Worm (Caenorhabditis elegans) whole organism, late embryonic: ENCODE data around the gene srh-231.

ENCODE experiments used
- C38D4.7 ChIP-seq: fragments of 200-800 bp; sonication (Bioruptor generic); optimal IDR thresholded peaks from 2 replicates; lab custom pipeline; 2018; ENCODE audit warnings: mild to moderate bottlenecking, missing genetic modification characterization, moderate library complexity, missing compliant biosample characterization
- F13H6.1 ChIP-seq: sonication (generic microtip); optimal IDR thresholded peaks from 2 replicates; lab custom pipeline; 2016; ENCODE audit warnings: missing genetic modification characterization, missing compliant biosample characterization
- K02D7.2 ChIP-seq: sonication (generic microtip); optimal IDR thresholded peaks from 2 replicates; lab custom pipeline; 2017; ENCODE audit warnings: mild to moderate bottlenecking, missing genetic modification characterization, missing compliant biosample characterization
- K09A11.1 ChIP-seq: sonication (generic microtip); optimal IDR thresholded peaks from 2 replicates; lab custom pipeline; 2017; ENCODE audit warnings: antibody characterized with exemption, mild to moderate bottlenecking, missing genetic modification characterization, missing compliant biosample characterization; ENCODE audit not compliant: insufficient read depth
- Y22D7AL.16 ChIP-seq: sonication (generic microtip); optimal IDR thresholded peaks from 2 replicates; lab custom pipeline; 2016; ENCODE audit warnings: missing genetic modification characterization, missing compliant biosample characterization
- ahr-1 ChIP-seq: sonication (generic microtip); optimal IDR thresholded peaks from 2 replicates; lab custom pipeline; 2016; ENCODE audit warnings: missing genetic modification characterization, missing compliant biosample characterization
- ceh-19 ChIP-seq: fragments of 200-800 bp; sonication (Bioruptor generic); optimal IDR thresholded peaks from 2 replicates; lab custom pipeline; 2018; ENCODE audit warnings: mild to moderate bottlenecking, missing genetic modification characterization, missing compliant biosample characterization
- ceh-2 ChIP-seq: sonication (generic microtip); optimal IDR thresholded peaks from 2 replicates; lab custom pipeline; 2016; ENCODE audit warnings: missing genotype, missing genetic modification characterization, missing compliant biosample characterization
- ceh-22 ChIP-seq: sonication (generic microtip); optimal IDR thresholded peaks from 2 replicates; lab custom pipeline; 2017; ENCODE audit warnings: missing biosample characterization, missing genetic modification characterization
- ceh-24 ChIP-seq: sonication (generic microtip); optimal IDR thresholded peaks from 2 replicates; lab custom pipeline; 2016; ENCODE audit warnings: mild to moderate bottlenecking, missing genetic modification characterization, missing compliant biosample characterization
- ceh-34 ChIP-seq: sonication (generic microtip); optimal IDR thresholded peaks from 2 replicates; lab custom pipeline; 2016; ENCODE audit warnings: mild to moderate bottlenecking, missing genetic modification characterization, missing compliant biosample characterization
- dve-1 ChIP-seq: sonication (generic microtip); optimal IDR thresholded peaks from 2 replicates; lab custom pipeline; 2017; ENCODE audit warnings: antibody characterized with exemption, mild to moderate bottlenecking, missing genetic modification characterization, missing compliant biosample characterization
- elt-2 ChIP-seq: sonication (generic microtip); optimal IDR thresholded peaks from 2 replicates; lab custom pipeline; 2016; ENCODE audit warnings: missing genetic modification reagents, missing genetic modification characterization, missing compliant biosample characterization
- ets-4 ChIP-seq: sonication (generic microtip); optimal IDR thresholded peaks from 2 replicates; lab custom pipeline; 2016; ENCODE audit warnings: missing genetic modification characterization, missing compliant biosample characterization
- eyg-1 ChIP-seq: sonication (generic microtip); optimal IDR thresholded peaks from 2 replicates; lab custom pipeline; 2016; ENCODE audit warnings: missing genotype, missing genetic modification characterization, missing compliant biosample characterization
- fax-1 ChIP-seq: sonication (generic microtip); optimal IDR thresholded peaks from 2 replicates; lab custom pipeline; 2016; ENCODE audit warnings: missing genotype, missing genetic modification characterization, missing compliant biosample characterization
- fkh-10 ChIP-seq: fragments of 150-350 bp; optimal IDR thresholded peaks from 2 replicates; lab custom pipeline; 2014; ENCODE audit warnings: missing biosample characterization, missing genetic modification reagents, missing genetic modification characterization
- fkh-6 ChIP-seq: sonication (generic microtip); optimal IDR thresholded peaks from 2 replicates; lab custom pipeline; 2016; ENCODE audit warnings: missing genetic modification characterization, missing compliant biosample characterization
- gmeb-2 ChIP-seq: sonication (generic microtip); optimal IDR thresholded peaks from 2 replicates; lab custom pipeline; 2016; ENCODE audit warnings: missing genetic modification characterization, inconsistent platforms, missing compliant biosample characterization
- hlh-15 ChIP-seq: sonication (generic microtip); optimal IDR thresholded peaks from 2 replicates; lab custom pipeline; 2016; ENCODE audit warnings: missing genetic modification characterization, missing compliant biosample characterization
- hlh-30 ChIP-seq: sonication (generic microtip); optimal IDR thresholded peaks from 2 replicates; lab custom pipeline; 2017; ENCODE audit warnings: antibody characterized with exemption, missing genetic modification characterization, missing compliant biosample characterization; ENCODE audit not compliant: insufficient read depth
- hlh-6 ChIP-seq: sonication (generic microtip); optimal IDR thresholded peaks from 2 replicates; lab custom pipeline; 2016; ENCODE audit warnings: missing genotype, missing genetic modification characterization, missing compliant biosample characterization
- lim-6 ChIP-seq: sonication (generic microtip); optimal IDR thresholded peaks from 2 replicates; lab custom pipeline; 2016; ENCODE audit warnings: missing genetic modification characterization, missing compliant biosample characterization
- lin-11 ChIP-seq: fragments of 200-800 bp; sonication (Bioruptor generic); optimal IDR thresholded peaks from 2 replicates; lab custom pipeline; 2018; ENCODE audit warnings: mild to moderate bottlenecking, missing genetic modification characterization, missing compliant biosample characterization
- madf-2 ChIP-seq: sonication (generic microtip); optimal IDR thresholded peaks from 2 replicates; lab custom pipeline; 2017; ENCODE audit warnings: missing genetic modification characterization, missing compliant biosample characterization
- mec-3 ChIP-seq: sonication (generic microtip); optimal IDR thresholded peaks from 2 replicates; lab custom pipeline; 2016; ENCODE audit warnings: borderline replicate concordance, missing genetic modification characterization, missing compliant biosample characterization
- nhr-11 ChIP-seq: fragments of 150-350 bp; optimal IDR thresholded peaks from 2 replicates; lab custom pipeline; 2014; ENCODE audit warnings: missing biosample characterization, missing genetic modification characterization
- nhr-232 ChIP-seq: sonication (generic microtip); optimal IDR thresholded peaks from 2 replicates; lab custom pipeline; 2016; ENCODE audit warnings: missing genetic modification characterization, missing compliant biosample characterization
- pag-3 ChIP-seq: sonication (generic microtip); optimal IDR thresholded peaks from 2 replicates; lab custom pipeline; 2016; ENCODE audit warnings: missing compliant biosample characterization, missing genetic modification characterization, borderline replicate concordance
- pha-4 ChIP-seq: fragments of 150-350 bp; optimal IDR thresholded peaks from 2 replicates; lab custom pipeline; 2018; ENCODE audit warnings: missing biosample characterization, missing genetic modification reagents, missing genetic modification characterization
- pqm-1 ChIP-seq: sonication (generic microtip); optimal IDR thresholded peaks from 2 replicates; lab custom pipeline; 2016; ENCODE audit warnings: missing genetic modification characterization, missing compliant biosample characterization
- pros-1 ChIP-seq: fragments of 150-350 bp; optimal IDR thresholded peaks from 2 replicates; lab custom pipeline; 2014; ENCODE audit warnings: missing biosample characterization, missing genetic modification reagents, missing genetic modification characterization
- ref-2 ChIP-seq: sonication (generic microtip); optimal IDR thresholded peaks from 2 replicates; lab custom pipeline; 2016; ENCODE audit warnings: missing genetic modification characterization, missing compliant biosample characterization
- rnt-1 ChIP-seq: sonication (generic microtip); optimal IDR thresholded peaks from 2 replicates; lab custom pipeline; 2016; ENCODE audit warnings: missing genetic modification characterization, missing compliant biosample characterization
- syd-9 ChIP-seq: sonication (generic microtip); optimal IDR thresholded peaks from 2 replicates; lab custom pipeline; 2016; ENCODE audit warnings: mild to moderate bottlenecking, missing genetic modification characterization, moderate library complexity, missing compliant biosample characterization
- tbx-2 ChIP-seq: sonication (generic microtip); optimal IDR thresholded peaks from 2 replicates; lab custom pipeline; 2016; ENCODE audit warnings: missing genetic modification characterization, missing compliant biosample characterization
- ttx-3 ChIP-seq: sonication (generic microtip); optimal IDR thresholded peaks from 2 replicates; lab custom pipeline; 2016; ENCODE audit warnings: missing genetic modification reagents, missing genetic modification characterization, missing compliant biosample characterization
- unc-3 ChIP-seq, 2 experiments: fragments of 200-800 bp in 1 of 2; sonication (Bioruptor generic) in 1 of 2; sonication (generic microtip) in 1 of 2; conservative IDR thresholded peaks in 1 of 2; optimal IDR thresholded peaks in 1 of 2; 2 replicates each; pipeline versions ENCODE4 v1.3.6 to Lab custom; 2016 to 2022; ENCODE audit warnings: missing compliant biosample characterization in 2 of 2, missing genetic modification characterization in 2 of 2, missing genetic modification reagents in 1 of 2
- zip-5 ChIP-seq: sonication (generic microtip); optimal IDR thresholded peaks from 2 replicates; lab custom pipeline; 2016; ENCODE audit warnings: missing genetic modification characterization, missing compliant biosample characterization

srh-231 gene

DNA sequence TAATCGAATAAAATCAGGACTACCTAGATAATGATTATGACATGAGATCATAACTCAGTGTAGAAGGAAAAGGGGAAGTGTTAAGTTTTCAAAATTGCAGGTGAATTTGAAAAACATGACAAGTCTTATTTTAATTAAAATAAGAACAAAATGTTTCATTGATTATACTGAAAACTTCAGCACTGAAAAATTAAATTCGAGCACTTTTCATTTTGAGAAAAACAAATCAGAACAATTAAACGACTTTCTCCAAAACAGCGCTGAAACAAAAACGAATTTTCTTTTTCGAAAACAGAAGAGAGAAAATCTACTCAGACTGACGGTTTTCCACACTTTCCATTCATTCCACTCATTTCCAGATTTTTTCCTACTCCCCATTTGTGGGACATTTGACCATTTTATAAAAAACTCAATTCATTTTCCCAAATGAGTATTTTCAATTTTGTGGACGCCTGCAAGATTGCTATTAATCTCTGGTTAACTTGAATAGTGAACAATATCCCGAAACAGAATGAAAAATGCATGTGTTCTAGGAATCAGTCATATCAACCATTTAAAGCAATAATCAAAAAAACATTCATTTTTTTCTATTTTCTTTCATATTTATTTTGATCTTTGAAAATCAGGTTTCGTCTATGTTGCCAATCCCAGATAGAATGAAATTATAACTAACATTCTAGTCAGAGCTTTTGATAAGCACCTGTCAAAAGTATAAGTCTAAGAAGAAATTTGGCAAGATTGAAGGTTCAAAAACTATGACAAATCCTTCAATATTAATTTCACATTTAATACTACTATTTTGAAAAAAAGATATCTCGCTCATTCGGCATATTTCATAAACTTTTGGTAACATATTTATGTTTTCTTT, at the start of gene srh-231, which contains the start of gene srh-275:
Gene srh-231, minus strand, starts transcription at position 51 of the 868 bp plus-strand sequence.
Gene srh-275, plus strand, starts transcription at position 818 of the 868 bp plus-strand sequence.
- TF ChIP-seq mec-3 (tag; lab: Kevin White, UChicago) (no peak), ttx-3 (tag; lab: Kevin White, UChicago) (no peak), fkh-6 (tag; lab: Kevin White, UChicago) (no peak)

DNA sequence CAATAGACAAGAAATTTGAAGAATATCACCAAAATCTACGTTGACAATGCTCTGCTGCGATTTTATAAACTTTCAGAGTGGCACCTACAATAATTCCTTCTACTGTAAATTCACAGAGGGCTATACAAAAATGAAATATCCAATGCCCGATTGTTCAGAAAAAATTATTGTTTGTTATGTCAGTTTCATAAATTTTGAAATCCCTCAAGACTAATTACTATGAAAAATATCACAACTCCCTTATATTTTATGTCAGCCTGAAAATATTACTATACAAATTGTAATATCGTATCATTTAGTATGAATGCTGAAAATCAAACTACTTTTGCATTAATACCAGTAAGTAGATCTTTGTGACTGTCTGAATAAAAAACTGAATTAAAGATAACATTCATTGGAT, 48.6 kb upstream of the srh-231 start, which contains the start of gene srx-60:
Gene srx-60, plus strand, starts transcription at position 301 of the 400 bp plus-strand sequence.
- no peak for TF ChIP-seq hlh-15 (tag; lab: Kevin White, UChicago)
- no peak for TF ChIP-seq ahr-1 (tag; lab: Kevin White, UChicago)
- no peak for TF ChIP-seq syd-9
- no peak for TF ChIP-seq fax-1 (tag; lab: Kevin White, UChicago)
- TF ChIP-seq madf-2 (tag; lab: Kevin White, UChicago), result no peak

DNA sequence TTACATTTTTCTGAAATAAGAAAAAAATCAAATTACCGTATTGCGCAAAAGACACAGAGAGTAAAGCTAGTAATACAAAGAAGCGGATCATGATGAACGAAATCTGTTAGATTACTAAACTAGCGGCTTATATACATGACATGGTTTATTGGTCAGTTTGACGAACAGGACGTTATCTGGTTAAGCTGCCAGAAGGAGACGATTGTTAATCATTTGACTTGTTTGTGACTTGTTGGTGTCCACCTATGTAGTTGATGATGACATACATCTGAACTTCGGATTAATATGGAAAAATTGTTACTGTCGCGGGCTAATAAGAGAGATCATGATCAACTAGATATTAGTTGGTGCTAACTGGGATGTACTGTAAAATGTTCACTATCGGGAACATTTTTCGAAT, 48.1 kb upstream of the srh-231 start, which contains the start of gene cnc-9:
Gene cnc-9, minus strand, starts transcription at position 101 of the 400 bp plus-strand sequence.
- TF ChIP-seq C38D4.7 (GFP tag; lab: Kevin White, UChicago) (no peak), hlh-15 (tag; lab: Kevin White, UChicago) (no peak), dve-1 (tag; lab: Kevin White, UChicago) (no peak), zip-5 (tag; lab: Kevin White, UChicago) (no peak), ceh-22 (tag; lab: Kevin White, UChicago) (no peak), hlh-6 (tag; lab: Kevin White, UChicago) (no peak), tbx-2 (no peak), pha-4 (no peak), lin-11 (tag; lab: Kevin White, UChicago) (no peak), ceh-34 (no peak), rnt-1 (tag; lab: Kevin White, UChicago) (no peak), ref-2 (tag; lab: Kevin White, UChicago) (no peak), ceh-2 (tag; lab: Kevin White, UChicago) (no peak), K02D7.2 (tag; lab: Kevin White, UChicago) (no peak), pqm-1 (no peak), Y22D7AL.16 (tag; lab: Kevin White, UChicago) (no peak)

- no peak for TF ChIP-seq pag-3 (tag; lab: Kevin White, UChicago)
- TF ChIP-seq elt-2 (tag; lab: Kevin White, UChicago), result no peak
Measured at ce11 chrV:7399202-7399601, 47.2 kb upstream of the srh-231 start, which contains the start of gene gst-41. Gene gst-41 (minus strand): TSS chrV:7399302.

ce11 chrV:7395359-7395758, 43.3 kb upstream of the srh-231 start, which contains the start of gene srx-9:
Gene srx-9 (minus strand): TSS chrV:7395459.
- no peak for TF ChIP-seq hlh-30 (tag; lab: Kevin White, UChicago)
- no peak for TF ChIP-seq ttx-3 (tag; lab: Kevin White, UChicago)
- TF ChIP-seq zip-5 (tag; lab: Kevin White, UChicago), result no peak
- no peak for TF ChIP-seq ceh-19 (GFP tag; lab: Kevin White, UChicago)
- TF ChIP-seq lim-6 (tag; lab: Kevin White, UChicago), result no peak

DNA sequence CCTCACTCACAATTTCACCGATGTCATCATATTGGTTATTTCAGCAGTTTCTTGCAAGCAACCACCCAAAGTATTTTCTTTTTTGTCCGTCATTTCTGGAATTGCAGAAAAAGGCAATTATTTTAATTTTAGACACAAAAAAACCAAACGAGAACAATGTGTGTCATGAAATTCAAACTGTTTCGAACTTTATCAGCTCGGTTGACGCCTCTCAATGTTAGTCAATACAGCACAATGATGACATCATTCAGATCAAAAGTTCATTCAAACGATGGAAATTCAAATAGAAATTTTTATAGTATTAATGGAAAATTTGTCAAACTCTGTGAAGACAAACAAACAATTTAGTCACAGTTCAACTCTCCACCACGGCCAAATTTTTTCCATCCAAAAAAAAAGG, 39.9 kb upstream of the srh-231 start, which contains the start of gene fbxa-105:
Gene fbxa-105, minus strand, starts transcription at position 97 of the 400 bp plus-strand sequence.
- TF ChIP-seq ceh-24 (tag; lab: Kevin White, UChicago), result no peak
- TF ChIP-seq F13H6.1 (tag; lab: Kevin White, UChicago), result no peak
- TF ChIP-seq eyg-1 (tag; lab: Kevin White, UChicago), result no peak
- no peak for TF ChIP-seq ahr-1 (tag; lab: Kevin White, UChicago)
- no peak for TF ChIP-seq unc-3 (GFP tag; conservative IDR thresholded peaks at IDR 0.05; lab: Robert Waterston, UW)
- no peak for TF ChIP-seq unc-3 (tag; optimal IDR thresholded peaks at IDR 0.05; lab: Kevin White, UChicago)
- TF ChIP-seq pha-4, result no peak
- TF ChIP-seq fkh-6 (tag; lab: Kevin White, UChicago), result no peak
- no peak for TF ChIP-seq K09A11.1 (tag; lab: Kevin White, UChicago)
- TF ChIP-seq gmeb-2 (tag; lab: Kevin White, UChicago), result no peak
- TF ChIP-seq pag-3 (tag; lab: Kevin White, UChicago), result no peak
- no peak for TF ChIP-seq pros-1
- TF ChIP-seq ets-4 (tag; lab: Kevin White, UChicago), result no peak
- TF ChIP-seq nhr-232 (tag; lab: Kevin White, UChicago), result no peak
- no peak for TF ChIP-seq nhr-11
- TF ChIP-seq fkh-10 (GFP tag; lab: Kevin White, UChicago), result no peak
